Fruit fly (Drosophila melanogaster) whole organism, wandering third instar larva: Measurements from ENCODE around the gene CG5021.

ENCODE experiments used
- Dfd ChIP-seq: fragments of >200 bp; optimal IDR thresholded peaks from 2 replicates; lab custom pipeline; 2017; ENCODE audit warnings: missing biosample characterization, missing genetic modification characterization
- Hr83 ChIP-seq: fragments of 200-300 bp; sonication (Bioruptor generic); optimal IDR thresholded peaks from 2 replicates; lab custom pipeline; 2016; ENCODE audit warnings: missing biosample characterization, mild to moderate bottlenecking, missing genetic modification characterization, moderate library complexity; ENCODE audit not compliant: poor library complexity, severe bottlenecking
- Jra ChIP-seq: sonication (Bioruptor generic); optimal IDR thresholded peaks from 2 replicates; lab custom pipeline; 2016; ENCODE audit warnings: missing biosample characterization, missing genetic modification characterization
- Myc ChIP-seq: fragments of >200 bp; optimal IDR thresholded peaks from 2 replicates; lab custom pipeline; 2017
- OdsH ChIP-seq: fragments of 200-800 bp; sonication (Bioruptor generic); optimal IDR thresholded peaks from 2 replicates; lab custom pipeline; 2016; ENCODE audit warnings: missing biosample characterization, mild to moderate bottlenecking, missing genetic modification characterization
- br ChIP-seq: fragments of 200-800 bp; sonication (Bioruptor generic); optimal IDR thresholded peaks from 2 replicates; lab custom pipeline; 2016; ENCODE audit warnings: missing biosample characterization, missing genetic modification characterization
- brk ChIP-seq: fragments of 200-800 bp; sonication (Bioruptor generic); optimal IDR thresholded peaks from 2 replicates; lab custom pipeline; 2016; ENCODE audit warnings: missing biosample characterization, mild to moderate bottlenecking, missing genetic modification characterization
- fru ChIP-seq: fragments of 200-800 bp; sonication (Bioruptor generic); optimal IDR thresholded peaks from 3 replicates; lab custom pipeline; 2016; ENCODE audit warnings: missing biosample characterization, mild to moderate bottlenecking, missing genetic modification characterization
- lola ChIP-seq: fragments of >200 bp; optimal IDR thresholded peaks from 2 replicates; lab custom pipeline; 2017; ENCODE audit warnings: missing biosample characterization, missing genetic modification characterization
- pan ChIP-seq: fragments of >200 bp; optimal IDR thresholded peaks from 2 replicates; lab custom pipeline; 2017
- usp ChIP-seq: fragments of >200 bp; optimal IDR thresholded peaks from 2 replicates; lab custom pipeline; 2017; ENCODE audit warnings: missing biosample characterization, missing genetic modification characterization

DNA sequence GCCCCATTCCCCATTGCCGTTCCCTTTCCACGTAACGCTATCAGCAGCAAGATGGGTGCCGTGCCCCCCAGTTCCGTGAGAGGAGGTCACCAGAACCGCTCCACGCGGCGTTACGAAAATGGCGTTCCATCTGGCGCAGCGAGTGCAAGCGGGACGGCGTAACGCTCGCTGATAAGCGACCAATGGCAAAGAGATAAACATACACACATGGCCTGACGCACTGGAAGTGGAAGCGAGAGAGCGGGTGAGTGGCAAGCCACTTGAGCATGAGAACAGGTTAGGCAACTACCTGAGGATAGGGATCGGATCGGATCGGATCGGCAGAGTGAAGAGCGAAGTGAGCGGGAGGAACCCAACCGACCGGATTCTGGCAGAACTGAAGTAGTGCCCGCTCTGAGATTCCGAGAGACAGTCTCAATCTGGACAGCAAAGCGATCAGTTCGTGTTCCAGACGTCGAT lies 38.2 kb downstream of the CG5021 start, which contains the start of gene Doc3:
- no peak for TF ChIP-seq usp
- TF ChIP-seq fru (GFP tag; lab: Kevin White, UChicago) = no peak
- TF ChIP-seq Dfd (GFP tag; lab: Kevin White, UChicago) = no peak
- TF ChIP-seq Myc (lab: Kevin White, UChicago) = no peak
- no peak for TF ChIP-seq Hr83
- no peak for TF ChIP-seq lola (GFP tag; lab: Kevin White, UChicago)
- TF ChIP-seq br (GFP tag; lab: Kevin White, UChicago) = no peak
- no peak for TF ChIP-seq Jra (GFP tag; lab: Kevin White, UChicago)
- TF ChIP-seq pan (lab: Kevin White, UChicago) = no peak
- TF ChIP-seq brk (GFP tag; lab: Kevin White, UChicago) = no peak
- TF ChIP-seq OdsH (GFP tag; lab: Kevin White, UChicago) = no peak
